Fruit fly (Drosophila melanogaster): Measurements from ENCODE around the gene CG8840.

Gene CG8840

dm6 chr2L:3435086-3435485 lies 24.7 kb downstream of the CG8840 start (continued):
- TF ChIP-seq pros (GFP tag; optimal IDR thresholded peaks at IDR 0.05) (no peak), Hey (tag; optimal IDR thresholded peaks at IDR 0.05) (no peak), CG16815 (GFP tag; optimal IDR thresholded peaks at IDR 0.05) (peak; percentile 22), Chrac-16 (GFP tag; optimal IDR thresholded peaks at IDR 0.05) (peak; percentile 26), pan (optimal IDR thresholded peaks at IDR 0.05) (no peak), pan (GFP tag; optimal IDR thresholded peaks at IDR 0.05 in 1 of 2, IDR thresholded peaks at IDR 0.05 in 1 of 2) (peak in 1 of 2 experiments; percentile 45), CG9609 (GFP tag; optimal IDR thresholded peaks at IDR 0.05) (peak; percentile 2), al (GFP tag; IDR thresholded peaks at IDR 0.05) (no peak), kni (GFP tag; optimal IDR thresholded peaks at IDR 0.05) (no peak), CG3065 (GFP tag; optimal IDR thresholded peaks at IDR 0.05) (no peak), CG14441 (GFP tag; IDR thresholded peaks at IDR 0.05) (0 out of 2 replicates have a peak, but pooled peaks have one; percentile 29), sob (GFP tag; IDR thresholded peaks at IDR 0.05) (no peak), CG3726 (GFP tag; IDR thresholded peaks at IDR 0.05) (peak; percentile 43; the same call in 1 of the 3 replicates), tgo (GFP tag; IDR thresholded peaks at IDR 0.05) (peak; percentile 57), fru (optimal IDR thresholded peaks at IDR 0.05) (no peak), CG18011 (GFP tag; optimal IDR thresholded peaks at IDR 0.05) (no peak), CG9727 (GFP tag; optimal IDR thresholded peaks at IDR 0.05) (peak; percentile 32), Dll (GFP tag; IDR thresholded peaks at IDR 0.05; ENCODE audit: partially characterized antibody) (no peak), CG31441 (GFP tag; IDR thresholded peaks at IDR 0.05) (peak; percentile 56), nmo (GFP tag; optimal IDR thresholded peaks at IDR 0.05) (peak; percentile 48), CG33213 (GFP tag; optimal IDR thresholded peaks at IDR 0.05) (no peak), CG3838 (GFP tag; optimal IDR thresholded peaks at IDR 0.05) (no peak), Myb (GFP tag; optimal IDR thresholded peaks at IDR 0.05) (no peak), CG17912 (GFP tag; optimal IDR thresholded peaks at IDR 0.05) (no peak)

dm6 chr2L:3436347-3436746 lies 26.0 kb downstream of the CG8840 start:
- TF ChIP-seq dmrt99B (tag; optimal IDR thresholded peaks at IDR 0.05) (peak; percentile 28), HLH3B (GFP tag; IDR thresholded peaks at IDR 0.05) (0 out of 2 replicates have a peak, but pooled peaks have one; percentile 13), CG8281 (tag; optimal IDR thresholded peaks at IDR 0.05) (no peak), Mad (GFP tag; optimal IDR thresholded peaks at IDR 0.05) (no peak), Oli (tag; optimal IDR thresholded peaks at IDR 0.05) (peak; percentile 15), maf-S (GFP tag; optimal IDR thresholded peaks at IDR 0.05) (no peak), toy (GFP tag; IDR thresholded peaks at IDR 0.05) (no peak), bcd (GFP tag; optimal IDR thresholded peaks at IDR 0.05) (no peak), NC2α (GFP tag; optimal IDR thresholded peaks at IDR 0.05) (no peak), Hr51 (GFP tag; optimal IDR thresholded peaks at IDR 0.05) (peak in 1 of 2 experiments; percentile 44), dm (GFP tag; optimal IDR thresholded peaks at IDR 0.05) (no peak), CG13123 (GFP tag; optimal IDR thresholded peaks at IDR 0.05) (no peak), Poxn (GFP tag; IDR thresholded peaks at IDR 0.05) (no peak), CG17359 (tag; optimal IDR thresholded peaks at IDR 0.05) (peak; percentile 19), CG2678 (tag; optimal IDR thresholded peaks at IDR 0.05) (peak; percentile 13), Dll (GFP tag; IDR thresholded peaks at IDR 0.05; ENCODE audit: partially characterized antibody) (no peak), bigmax (GFP tag; optimal IDR thresholded peaks at IDR 0.05) (no peak), CG15269 (tag; optimal IDR thresholded peaks at IDR 0.05) (peak; percentile 23), CG6791 (GFP tag; IDR thresholded peaks at IDR 0.05; ENCODE audit: partially characterized antibody) (no peak), CG9797 (GFP tag; optimal IDR thresholded peaks at IDR 0.05) (no peak), ase (GFP tag; IDR thresholded peaks at IDR 0.05) (no peak), Drgx (GFP tag; IDR thresholded peaks at IDR 0.05) (peak; percentile 17; the same call in 1 of the 2 replicates), phol (tag; optimal IDR thresholded peaks at IDR 0.05) (no peak), twi (tag; optimal IDR thresholded peaks at IDR 0.05) (no peak), CG5180 (GFP tag; optimal IDR thresholded peaks at IDR 0.05) (peak; percentile 54), Lim3 (GFP tag; IDR thresholded peaks at IDR 0.05) (no peak), H15 (GFP tag; IDR thresholded peaks at IDR 0.05) (no peak), Mrtf (GFP tag; IDR thresholded peaks at IDR 0.05) (no peak), CG6654 (GFP tag; optimal IDR thresholded peaks at IDR 0.05) (no peak)

Measured in whole organism, embryonic.